Fruit fly (Drosophila melanogaster): ENCODE data around the gene CG32554.

The CG32554 gene

DNA sequence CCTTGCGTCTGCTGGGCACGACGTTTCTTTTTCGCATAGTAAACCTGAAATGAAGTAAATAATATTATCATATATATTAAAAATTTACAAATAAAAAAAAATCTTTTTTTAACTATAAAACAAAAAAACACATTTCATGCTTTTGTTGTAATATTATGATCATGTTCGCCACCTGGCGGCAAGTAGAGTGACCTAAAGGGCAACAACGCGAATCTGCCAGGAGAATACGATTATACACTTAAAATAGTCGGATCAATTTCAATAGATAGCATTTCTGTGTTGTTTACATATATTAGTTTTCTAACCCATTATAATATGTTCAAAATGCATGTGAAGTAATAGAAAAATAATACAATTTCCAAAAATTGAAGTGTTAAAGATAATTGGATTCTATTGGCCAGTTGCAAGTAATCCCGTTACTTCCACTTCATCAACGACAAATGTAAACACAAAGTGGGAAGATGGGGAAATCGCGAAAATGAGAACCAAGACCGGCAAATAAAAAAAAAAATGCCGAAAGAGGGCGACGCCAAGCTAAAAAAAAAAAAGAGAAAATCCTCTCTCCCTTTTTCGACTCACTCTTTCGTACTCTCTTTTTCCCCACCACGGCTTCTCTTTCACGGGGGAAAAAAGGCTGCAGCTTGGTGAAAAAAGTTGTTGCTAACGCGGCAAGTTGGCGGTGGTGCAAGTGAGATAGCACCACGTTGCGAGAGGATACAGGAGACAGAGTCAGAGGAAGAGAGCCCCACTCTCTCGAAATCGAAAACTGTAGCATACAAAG is 18.3 kb upstream of the CG32554 start:
- TF ChIP-seq lola (GFP tag; optimal IDR thresholded peaks at IDR 0.05): no peak
- peak in 1 of 2 experiments; percentile 11 for TF ChIP-seq dl (GFP tag; optimal IDR thresholded peaks at IDR 0.05; ENCODE audit: insufficient read depth in 1 of 2, partially characterized antibody in 2 of 2)
- peak; percentile 19 for TF ChIP-seq Dif (GFP tag; optimal IDR thresholded peaks at IDR 0.05; ENCODE audit: partially characterized antibody)
- peak; percentile 3 for TF ChIP-seq fru (GFP tag; optimal IDR thresholded peaks at IDR 0.05)
- no peak for TF ChIP-seq Dfd (GFP tag; optimal IDR thresholded peaks at IDR 0.05)

DNA sequence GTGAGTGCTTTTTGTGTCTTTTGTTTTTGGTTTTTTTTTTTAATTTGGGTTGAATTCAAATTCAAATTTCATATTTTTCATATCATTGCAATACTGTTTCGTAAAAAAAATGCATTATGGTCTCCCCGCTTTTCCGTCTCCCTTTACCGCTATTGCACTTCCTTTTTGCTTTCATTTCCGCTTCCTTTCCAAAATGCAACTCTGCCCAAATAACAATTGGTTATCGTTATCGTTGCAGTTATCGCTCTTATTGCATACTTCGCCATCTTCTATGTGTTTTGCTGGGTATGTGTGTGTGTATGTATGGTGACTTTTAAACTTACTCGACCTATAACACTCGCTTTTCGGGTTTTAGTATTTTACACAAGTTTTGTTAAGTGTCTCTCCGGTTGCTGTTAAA is 12.6 kb upstream of the CG32554 start:
- TF ChIP-seq HLH106 (tag; optimal IDR thresholded peaks at IDR 0.05) (no peak), foxo (GFP tag; optimal IDR thresholded peaks at IDR 0.05) (no peak), dsf (GFP tag; optimal IDR thresholded peaks at IDR 0.05; ENCODE audit: borderline replicate concordance) (no peak), psq (GFP tag; optimal IDR thresholded peaks at IDR 0.05) (no peak), dmrt93B (GFP tag; optimal IDR thresholded peaks at IDR 0.05) (no peak), OdsH (GFP tag; optimal IDR thresholded peaks at IDR 0.05) (no peak), N (GFP tag; optimal IDR thresholded peaks at IDR 0.05) (no peak), CG9705 (GFP tag; optimal IDR thresholded peaks at IDR 0.05) (no peak), woc (GFP tag; optimal IDR thresholded peaks at IDR 0.05) (no peak), Mio (GFP tag; optimal IDR thresholded peaks at IDR 0.05) (no peak), Sp1 (GFP tag; optimal IDR thresholded peaks at IDR 0.05) (no peak), br (GFP tag; optimal IDR thresholded peaks at IDR 0.05) (no peak), h (GFP tag; optimal IDR thresholded peaks at IDR 0.05) (no peak), Rel (GFP tag; optimal IDR thresholded peaks at IDR 0.05) (no peak), Rel (tag; optimal IDR thresholded peaks at IDR 0.05) (no peak), dl (GFP tag; optimal IDR thresholded peaks at IDR 0.05; ENCODE audit: insufficient read depth in 1 of 2, partially characterized antibody in 2 of 2) (no peak), lola (GFP tag; optimal IDR thresholded peaks at IDR 0.05) (no peak), Hr83 (GFP tag; optimal IDR thresholded peaks at IDR 0.05; ENCODE audit: poor library complexity, severe bottlenecking) (no peak), Dif (GFP tag; optimal IDR thresholded peaks at IDR 0.05; ENCODE audit: partially characterized antibody) (no peak)

DNA sequence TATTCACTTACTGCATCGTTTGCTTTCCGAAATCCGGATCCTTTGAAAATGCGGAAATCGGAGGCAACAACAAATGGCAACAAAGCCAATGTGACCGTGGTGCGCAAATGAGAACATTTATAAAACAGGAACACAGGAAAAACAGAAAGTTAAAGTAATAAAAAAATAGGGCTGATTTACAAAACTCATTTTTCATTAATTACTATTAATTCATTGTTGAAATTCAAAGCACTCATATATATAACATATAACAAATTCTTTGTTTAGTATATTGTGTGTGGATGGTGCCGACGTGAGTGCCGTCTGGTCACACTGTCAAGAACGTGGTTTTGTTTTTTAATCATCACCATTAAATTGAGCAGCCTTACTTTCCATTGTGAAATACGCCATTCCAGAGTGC is 8.2 kb upstream of the CG32554 start, which contains the start of the genes Arp8 and CG6769:
Arp8 (minus strand) TSS at position 90 of the 400 bp plus-strand sequence.
CG6769 (plus strand) TSS at position 292 of the 400 bp plus-strand sequence.
- TF ChIP-seq Jra (GFP tag; optimal IDR thresholded peaks at IDR 0.05) (no peak), ey (GFP tag; optimal IDR thresholded peaks at IDR 0.05) (peak; percentile 27), rgr (GFP tag; optimal IDR thresholded peaks at IDR 0.05) (peak; percentile 32), Dfd (GFP tag; optimal IDR thresholded peaks at IDR 0.05) (no peak), CrebA (GFP tag; optimal IDR thresholded peaks at IDR 0.05; ENCODE audit: borderline replicate concordance) (no peak), CG32264 (GFP tag; optimal IDR thresholded peaks at IDR 0.05) (no peak), Abd-B (GFP tag; optimal IDR thresholded peaks at IDR 0.05) (no peak), lola (GFP tag; optimal IDR thresholded peaks at IDR 0.05) (no peak), Myc (optimal IDR thresholded peaks at IDR 0.05) (peak; percentile 0), Dif (GFP tag; optimal IDR thresholded peaks at IDR 0.05; ENCODE audit: partially characterized antibody) (no peak), Hnf4 (GFP tag; optimal IDR thresholded peaks at IDR 0.05) (peak; percentile 28), N (GFP tag; optimal IDR thresholded peaks at IDR 0.05) (no peak), brk (GFP tag; optimal IDR thresholded peaks at IDR 0.05) (no peak), woc (GFP tag; optimal IDR thresholded peaks at IDR 0.05) (peak; percentile 15), Sp1 (GFP tag; optimal IDR thresholded peaks at IDR 0.05) (peak; percentile 34), OdsH (GFP tag; optimal IDR thresholded peaks at IDR 0.05) (peak; percentile 15), h (GFP tag; optimal IDR thresholded peaks at IDR 0.05) (peak; percentile 48), foxo (GFP tag; optimal IDR thresholded peaks at IDR 0.05) (peak in 1 of 2 experiments; percentile 39), br (GFP tag; optimal IDR thresholded peaks at IDR 0.05) (no peak), dmrt93B (GFP tag; optimal IDR thresholded peaks at IDR 0.05) (no peak), Hr78 (GFP tag; optimal IDR thresholded peaks at IDR 0.05) (no peak), usp (GFP tag; optimal IDR thresholded peaks at IDR 0.05) (no peak), tai (GFP tag; optimal IDR thresholded peaks at IDR 0.05) (no peak), sv (GFP tag; optimal IDR thresholded peaks at IDR 0.05) (no peak), jim (GFP tag; optimal IDR thresholded peaks at IDR 0.05) (no peak), Hr83 (GFP tag; optimal IDR thresholded peaks at IDR 0.05; ENCODE audit: poor library complexity, severe bottlenecking) (no peak), fru (GFP tag; optimal IDR thresholded peaks at IDR 0.05) (peak; percentile 10), Rel (GFP tag; optimal IDR thresholded peaks at IDR 0.05) (no peak), Rel (tag; optimal IDR thresholded peaks at IDR 0.05) (peak; percentile 25), pan (optimal IDR thresholded peaks at IDR 0.05) (no peak), dsf (GFP tag; optimal IDR thresholded peaks at IDR 0.05; ENCODE audit: borderline replicate concordance) (no peak), CG9705 (GFP tag; optimal IDR thresholded peaks at IDR 0.05) (no peak), psq (GFP tag; optimal IDR thresholded peaks at IDR 0.05) (no peak), GATAd (GFP tag; optimal IDR thresholded peaks at IDR 0.05) (no peak), HLH106 (tag; optimal IDR thresholded peaks at IDR 0.05) (peak; percentile 48)
